Fruit fly (Drosophila melanogaster): ENCODE data around the gene Mat89Ba.

The Mat89Ba gene

DNA sequence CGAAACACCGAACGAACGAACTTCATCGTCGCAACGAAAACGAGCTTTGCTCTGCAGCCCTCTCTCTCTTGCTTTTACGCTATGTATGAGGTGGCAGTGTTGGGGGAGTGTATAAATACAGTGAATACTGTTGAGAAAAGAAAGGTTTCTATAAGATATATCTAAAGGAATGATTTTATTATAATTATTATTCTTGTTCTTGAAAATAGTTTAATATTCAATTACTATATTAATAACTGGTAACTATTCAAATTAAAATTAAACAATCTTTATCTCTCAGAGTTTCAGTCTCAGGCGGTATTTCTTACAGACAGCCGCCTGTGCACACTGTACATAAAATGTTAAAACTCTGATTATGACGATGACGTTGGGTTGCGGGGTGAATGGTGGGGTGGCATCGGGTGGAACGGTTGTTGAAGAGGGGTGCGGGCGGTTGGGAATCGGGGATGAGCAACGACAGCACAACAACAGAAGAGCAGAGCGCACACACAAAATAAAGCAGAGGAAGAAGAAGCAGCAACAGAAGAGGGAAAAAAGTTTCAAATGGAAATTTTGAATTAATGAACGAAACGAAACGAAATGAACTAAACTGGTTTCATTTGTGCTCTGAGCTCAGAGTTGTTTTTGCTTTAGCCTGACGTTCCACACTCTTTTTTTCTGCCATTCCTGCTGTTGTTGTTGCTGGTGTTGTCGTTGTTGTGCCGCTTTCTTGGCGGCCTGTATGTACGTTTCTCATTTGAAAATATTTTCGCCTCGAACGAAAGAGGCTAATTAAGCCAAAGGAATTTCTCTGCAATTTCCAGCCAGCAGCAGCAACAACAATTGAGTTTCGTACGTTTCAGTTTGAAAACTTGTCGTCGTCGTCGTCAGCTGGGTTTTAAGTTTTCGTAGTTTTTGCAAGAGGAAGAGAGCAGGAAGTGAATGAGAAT is 35.2 kb downstream of the Mat89Ba start (continued):
- TF ChIP-seq CG10431 (GFP tag; optimal IDR thresholded peaks at IDR 0.05) (peak; percentile 94), D19B (GFP tag; optimal IDR thresholded peaks at IDR 0.05) (peak; percentile 92), danr (GFP tag; IDR thresholded peaks at IDR 0.05) (no peak), CG10366 (GFP tag; IDR thresholded peaks at IDR 0.05) (no peak), ac (GFP tag; optimal IDR thresholded peaks at IDR 0.05) (peak; percentile 58), wek (GFP tag; optimal IDR thresholded peaks at IDR 0.05) (peak; percentile 62), vnd (GFP tag; IDR thresholded peaks at IDR 0.05; ENCODE audit: partially characterized antibody) (no peak), CG32772 (GFP tag; IDR thresholded peaks at IDR 0.05) (no peak), Sry-δ (GFP tag; optimal IDR thresholded peaks at IDR 0.05) (no peak), CG8089 (GFP tag; optimal IDR thresholded peaks at IDR 0.05) (peak; percentile 69), CG17912 (GFP tag; optimal IDR thresholded peaks at IDR 0.05) (peak; percentile 91), CG8765 (GFP tag; IDR thresholded peaks at IDR 0.05) (no peak), CG10267 (tag; optimal IDR thresholded peaks at IDR 0.05) (peak; percentile 96), CG10274 (GFP tag; optimal IDR thresholded peaks at IDR 0.05) (peak; percentile 88), Ravus (GFP tag; IDR thresholded peaks at IDR 0.05) (no peak), slou (GFP tag; optimal IDR thresholded peaks at IDR 0.05) (peak; percentile 94), hth (optimal IDR thresholded peaks at IDR 0.05) (no peak), Sry-β (GFP tag; optimal IDR thresholded peaks at IDR 0.05) (peak; percentile 65), da (GFP tag; optimal IDR thresholded peaks at IDR 0.05) (peak; percentile 49), row (GFP tag; IDR thresholded peaks at IDR 0.05) (no peak), pita (GFP tag; optimal IDR thresholded peaks at IDR 0.05) (no peak), ttk (GFP tag; IDR thresholded peaks at IDR 0.05) (no peak), CG6854 (GFP tag; optimal IDR thresholded peaks at IDR 0.05) (peak; percentile 95), Pdp1 (GFP tag; optimal IDR thresholded peaks at IDR 0.05) (peak; percentile 73 to 89), CrebB (tag; optimal IDR thresholded peaks at IDR 0.05) (peak; percentile 95), CG13287 (GFP tag; IDR thresholded peaks at IDR 0.05; ENCODE audit: partially characterized antibody) (no peak), nau (GFP tag; optimal IDR thresholded peaks at IDR 0.05) (peak; percentile 91), tna (GFP tag; IDR thresholded peaks at IDR 0.05; ENCODE audit: partially characterized antibody) (no peak), Doc3 (GFP tag; IDR thresholded peaks at IDR 0.05; ENCODE audit: partially characterized antibody) (no peak), dm (GFP tag; optimal IDR thresholded peaks at IDR 0.05) (no peak), crc (GFP tag; optimal IDR thresholded peaks at IDR 0.05) (peak; percentile 76), CG33557 (GFP tag; optimal IDR thresholded peaks at IDR 0.05) (peak; percentile 97), Eip74EF (GFP tag; optimal IDR thresholded peaks at IDR 0.05) (peak in 1 of 2 experiments; percentile 97), shn (GFP tag; optimal IDR thresholded peaks at IDR 0.05) (peak; percentile 71), CG1602 (GFP tag; optimal IDR thresholded peaks at IDR 0.05) (peak; percentile 97), D19A (tag; optimal IDR thresholded peaks at IDR 0.05) (peak; percentile 97), CG31441 (GFP tag; IDR thresholded peaks at IDR 0.05) (no peak), lmd (GFP tag; IDR thresholded peaks at IDR 0.05) (no peak), Dbx (GFP tag; IDR thresholded peaks at IDR 0.05) (no peak), Ada2b (GFP tag; IDR thresholded peaks at IDR 0.05) (no peak), eyg (GFP tag; optimal IDR thresholded peaks at IDR 0.05) (peak; percentile 56), Hmx (GFP tag; optimal IDR thresholded peaks at IDR 0.05) (peak; percentile 49), Asciz (GFP tag; optimal IDR thresholded peaks at IDR 0.05) (peak; percentile 96), nerfin-2 (GFP tag; IDR thresholded peaks at IDR 0.05; ENCODE audit: partially characterized antibody) (no peak), amos (GFP tag; IDR thresholded peaks at IDR 0.05; ENCODE audit: partially characterized antibody) (no peak), Dad (GFP tag; optimal IDR thresholded peaks at IDR 0.05) (peak; percentile 77), CG4282 (GFP tag; optimal IDR thresholded peaks at IDR 0.05) (no peak), Oaz (GFP tag; IDR thresholded peaks at IDR 0.05) (no peak), h (optimal IDR thresholded peaks at IDR 0.05) (no peak)
